Worm (Caenorhabditis elegans): ENCODE measurements around the gene rfc-2.

DNA sequence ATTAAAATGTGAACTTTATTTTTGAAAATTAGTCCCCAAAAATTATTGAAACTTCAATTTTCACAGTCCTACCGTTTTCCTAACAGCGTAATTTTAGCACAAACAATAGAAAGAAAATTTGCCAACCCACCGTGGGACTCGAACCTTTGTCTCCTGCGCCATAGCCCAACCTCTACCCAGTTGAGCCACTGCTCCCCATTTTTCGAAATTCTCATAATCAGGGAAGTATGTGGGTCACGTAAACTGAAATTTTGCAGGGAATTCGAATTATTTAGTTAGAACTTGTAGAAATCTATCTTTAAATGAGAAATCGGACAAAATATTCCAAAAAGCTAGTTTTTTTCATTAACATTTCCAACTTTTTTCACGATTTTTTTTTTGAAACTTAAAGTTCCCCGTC, 33.2 kb downstream of the rfc-2 start:
- no peak for TF ChIP-seq ama-1 (optimal IDR thresholded peaks at IDR 0.05)
- no peak for TF ChIP-seq aly-1 (tag; optimal IDR thresholded peaks at IDR 0.05)
- TF ChIP-seq tbx-11 (GFP tag; IDR thresholded peaks at IDR 0.05): no peak

Measured in whole organism, early embryonic.